Fruit fly (Drosophila melanogaster) whole organism, wandering third instar larva: ENCODE data around the gene ear.

Source experiments
- CG9705 ChIP-seq: fragments of 200-800 bp; sonication (Bioruptor generic); optimal IDR thresholded peaks from 2 replicates; lab custom pipeline; 2018; ENCODE audit warnings: missing biosample characterization, mild to moderate bottlenecking, missing genetic modification characterization
- GATAd ChIP-seq: sonication (Bioruptor generic); optimal IDR thresholded peaks from 2 replicates; lab custom pipeline; 2016; ENCODE audit warnings: missing biosample characterization, missing genetic modification characterization
- Hnf4 ChIP-seq: fragments of 200-800 bp; sonication (Bioruptor generic); optimal IDR thresholded peaks from 2 replicates; lab custom pipeline; 2016; ENCODE audit warnings: missing biosample characterization, mild to moderate bottlenecking, missing genetic modification characterization
- Rel ChIP-seq, 2 experiments: fragments of 200-800 bp; sonication (Bioruptor generic) in 1 of 2; optimal IDR thresholded peaks; 2 replicates in 1 of 2; 3 replicates in 1 of 2; lab custom pipeline; 2016 to 2019; ENCODE audit warnings: mild to moderate bottlenecking in 2 of 2, missing biosample characterization in 2 of 2, missing genetic modification characterization in 2 of 2, moderate library complexity in 1 of 2
- Vsx2 ChIP-seq: fragments of 200-300, 225-300 bp; sonication (Bioruptor generic); optimal IDR thresholded peaks from 2 replicates; lab custom pipeline; 2018; ENCODE audit warnings: missing biosample characterization, missing genetic modification characterization; ENCODE audit not compliant: partially characterized antibody
- brk ChIP-seq: fragments of 200-800 bp; sonication (Bioruptor generic); optimal IDR thresholded peaks from 2 replicates; lab custom pipeline; 2016; ENCODE audit warnings: missing biosample characterization, mild to moderate bottlenecking, missing genetic modification characterization
- fru ChIP-seq: fragments of 200-800 bp; sonication (Bioruptor generic); optimal IDR thresholded peaks from 3 replicates; lab custom pipeline; 2016; ENCODE audit warnings: missing biosample characterization, mild to moderate bottlenecking, missing genetic modification characterization

dm6 chr3R:15340052-15340732 is 19.6 kb downstream of the ear start, which contains the start of gene SerRS-m:
- TF ChIP-seq GATAd (GFP tag; lab: Kevin White, UChicago) (no peak), Vsx2 (no peak), Rel (GFP tag; optimal IDR thresholded peaks at IDR 0.05; lab: Kevin White, UChicago) (no peak), Rel (tag; optimal IDR thresholded peaks at IDR 0.05; lab: Kevin White, UChicago) (no peak), CG9705 (GFP tag; lab: Kevin White, UChicago) (no peak), fru (GFP tag; lab: Kevin White, UChicago) (no peak), brk (GFP tag; lab: Kevin White, UChicago) (no peak), Hnf4 (no peak)
